Worm (Caenorhabditis elegans) whole organism, late embryonic: ENCODE data around the gene toe-1.

ENCODE experiments used
- C08G9.2 ChIP-seq: sonication (generic microtip); optimal IDR thresholded peaks from 2 replicates; lab custom pipeline; 2016; ENCODE audit warnings: mild to moderate bottlenecking, missing genetic modification characterization, moderate library complexity, missing compliant biosample characterization
- F13H6.1 ChIP-seq: sonication (generic microtip); optimal IDR thresholded peaks from 2 replicates; lab custom pipeline; 2016; ENCODE audit warnings: missing genetic modification characterization, missing compliant biosample characterization
- K02D7.2 ChIP-seq: sonication (generic microtip); optimal IDR thresholded peaks from 2 replicates; lab custom pipeline; 2017; ENCODE audit warnings: mild to moderate bottlenecking, missing genetic modification characterization, missing compliant biosample characterization
- K09A11.1 ChIP-seq: sonication (generic microtip); optimal IDR thresholded peaks from 2 replicates; lab custom pipeline; 2017; ENCODE audit warnings: antibody characterized with exemption, mild to moderate bottlenecking, missing genetic modification characterization, missing compliant biosample characterization; ENCODE audit not compliant: insufficient read depth
- Y22D7AL.16 ChIP-seq: sonication (generic microtip); optimal IDR thresholded peaks from 2 replicates; lab custom pipeline; 2016; ENCODE audit warnings: missing genetic modification characterization, missing compliant biosample characterization
- ahr-1 ChIP-seq: sonication (generic microtip); optimal IDR thresholded peaks from 2 replicates; lab custom pipeline; 2016; ENCODE audit warnings: missing genetic modification characterization, missing compliant biosample characterization
- ceh-14 ChIP-seq: sonication (generic microtip); optimal IDR thresholded peaks from 2 replicates; lab custom pipeline; 2016; ENCODE audit warnings: missing genotype, missing genetic modification characterization, missing compliant biosample characterization
- ceh-18 ChIP-seq: sonication (generic microtip); optimal IDR thresholded peaks from 2 replicates; lab custom pipeline; 2016; ENCODE audit warnings: missing genetic modification characterization, missing compliant biosample characterization
- ceh-22 ChIP-seq: sonication (generic microtip); optimal IDR thresholded peaks from 2 replicates; lab custom pipeline; 2017; ENCODE audit warnings: missing biosample characterization, missing genetic modification characterization
- ceh-24 ChIP-seq: sonication (generic microtip); optimal IDR thresholded peaks from 2 replicates; lab custom pipeline; 2016; ENCODE audit warnings: mild to moderate bottlenecking, missing genetic modification characterization, missing compliant biosample characterization
- ceh-45 ChIP-seq: fragments of 200-800 bp; sonication (Bioruptor generic); IDR thresholded peaks from 2 replicates; pipeline ENCODE4 v1.3.6; 2022; ENCODE audit warnings: missing genetic modification reagents, missing genetic modification characterization, missing compliant biosample characterization
- ceh-9 ChIP-seq: sonication (generic microtip); optimal IDR thresholded peaks from 2 replicates; lab custom pipeline; 2016; ENCODE audit warnings: mild to moderate bottlenecking, missing genetic modification characterization, inconsistent platforms, missing compliant biosample characterization
- elt-4 ChIP-seq: sonication (generic microtip); optimal IDR thresholded peaks from 2 replicates; lab custom pipeline; 2016; ENCODE audit warnings: missing genetic modification characterization, missing compliant biosample characterization
- fkh-6 ChIP-seq: sonication (generic microtip); optimal IDR thresholded peaks from 2 replicates; lab custom pipeline; 2016; ENCODE audit warnings: missing genetic modification characterization, missing compliant biosample characterization
- hlh-13 ChIP-seq: fragments of 200-800 bp; sonication (Bioruptor generic); optimal IDR thresholded peaks from 2 replicates; lab custom pipeline; 2018; ENCODE audit warnings: mild to moderate bottlenecking, missing genetic modification characterization, missing compliant biosample characterization
- hlh-30 ChIP-seq: sonication (generic microtip); optimal IDR thresholded peaks from 2 replicates; lab custom pipeline; 2017; ENCODE audit warnings: antibody characterized with exemption, missing genetic modification characterization, missing compliant biosample characterization; ENCODE audit not compliant: insufficient read depth
- hlh-8 ChIP-seq: sonication (generic microtip); optimal IDR thresholded peaks from 2 replicates; lab custom pipeline; 2016; ENCODE audit warnings: missing genotype, missing genetic modification characterization, missing compliant biosample characterization
- mec-3 ChIP-seq: sonication (generic microtip); optimal IDR thresholded peaks from 2 replicates; lab custom pipeline; 2016; ENCODE audit warnings: borderline replicate concordance, missing genetic modification characterization, missing compliant biosample characterization
- nfya-1 ChIP-seq: sonication (generic microtip); optimal IDR thresholded peaks from 2 replicates; lab custom pipeline; 2017; ENCODE audit warnings: missing genetic modification characterization, mild to moderate bottlenecking, missing compliant biosample characterization, antibody characterized with exemption, moderate library complexity
- nhr-11 ChIP-seq: fragments of 150-350 bp; optimal IDR thresholded peaks from 2 replicates; lab custom pipeline; 2014; ENCODE audit warnings: missing biosample characterization, missing genetic modification characterization
- nhr-232 ChIP-seq: sonication (generic microtip); optimal IDR thresholded peaks from 2 replicates; lab custom pipeline; 2016; ENCODE audit warnings: missing genetic modification characterization, missing compliant biosample characterization
- odd-2 ChIP-seq: sonication (generic microtip); optimal IDR thresholded peaks from 2 replicates; lab custom pipeline; 2017; ENCODE audit warnings: antibody characterized with exemption, mild to moderate bottlenecking, missing genetic modification characterization, missing compliant biosample characterization
- pag-3 ChIP-seq: sonication (generic microtip); optimal IDR thresholded peaks from 2 replicates; lab custom pipeline; 2016; ENCODE audit warnings: missing compliant biosample characterization, missing genetic modification characterization, borderline replicate concordance
- pat-9 ChIP-seq: fragments of 200-800 bp; sonication (Bioruptor generic); optimal IDR thresholded peaks from 2 replicates; lab custom pipeline; 2018; ENCODE audit warnings: mild to moderate bottlenecking, missing genetic modification characterization, moderate library complexity, missing compliant biosample characterization
- ref-2 ChIP-seq: sonication (generic microtip); optimal IDR thresholded peaks from 2 replicates; lab custom pipeline; 2016; ENCODE audit warnings: missing genetic modification characterization, missing compliant biosample characterization
- sdc-2 ChIP-seq: sonication (generic microtip); optimal IDR thresholded peaks from 2 replicates; lab custom pipeline; 2016; ENCODE audit warnings: missing genotype, missing genetic modification characterization, missing compliant biosample characterization
- sox-2 ChIP-seq: fragments of 200-800 bp; sonication (Bioruptor generic); IDR thresholded peaks from 2 replicates; pipeline ENCODE4 v1.3.6; 2022; ENCODE audit warnings: missing genetic modification reagents, missing genetic modification characterization, missing compliant biosample characterization
- sox-4 ChIP-seq: sonication (generic microtip); optimal IDR thresholded peaks from 2 replicates; lab custom pipeline; 2017; ENCODE audit warnings: mild to moderate bottlenecking, missing genetic modification characterization, inconsistent platforms, missing compliant biosample characterization
- syd-9 ChIP-seq: sonication (generic microtip); optimal IDR thresholded peaks from 2 replicates; lab custom pipeline; 2016; ENCODE audit warnings: mild to moderate bottlenecking, missing genetic modification characterization, moderate library complexity, missing compliant biosample characterization
- tbx-2 ChIP-seq: sonication (generic microtip); optimal IDR thresholded peaks from 2 replicates; lab custom pipeline; 2016; ENCODE audit warnings: missing genetic modification characterization, missing compliant biosample characterization
- tbx-7 ChIP-seq: sonication (generic microtip); optimal IDR thresholded peaks from 2 replicates; lab custom pipeline; 2016; ENCODE audit warnings: missing genotype, missing genetic modification characterization, missing compliant biosample characterization
- unc-42 ChIP-seq: sonication (generic microtip); optimal IDR thresholded peaks from 2 replicates; lab custom pipeline; 2016; ENCODE audit warnings: missing genotype, missing genetic modification characterization, missing compliant biosample characterization
- unc-86 ChIP-seq: sonication (generic microtip); optimal IDR thresholded peaks from 2 replicates; lab custom pipeline; 2016; ENCODE audit warnings: missing genetic modification characterization, missing compliant biosample characterization
- zip-5 ChIP-seq: sonication (generic microtip); optimal IDR thresholded peaks from 2 replicates; lab custom pipeline; 2016; ENCODE audit warnings: missing genetic modification characterization, missing compliant biosample characterization

Gene toe-1

ce11 chrII:4468897-4469459 lies 44.0 kb downstream of the toe-1 start:
- TF ChIP-seq mec-3 (no peak), ceh-22 (tag; lab: Kevin White, UChicago) (no peak)

- TF ChIP-seq elt-4 (tag; lab: Kevin White, UChicago) = no peak
- TF ChIP-seq pag-3 = no peak
- TF ChIP-seq syd-9 (tag; lab: Kevin White, UChicago) = no peak
- TF ChIP-seq sox-2 (GFP tag; lab: Robert Waterston, UW) = no peak
- TF ChIP-seq hlh-8 (tag; lab: Kevin White, UChicago) = no peak
- no peak for TF ChIP-seq hlh-13 (GFP tag; lab: Kevin White, UChicago)
- no peak for TF ChIP-seq fkh-6 (tag; lab: Kevin White, UChicago)
- no peak for TF ChIP-seq sdc-2 (tag; lab: Kevin White, UChicago)
- TF ChIP-seq ahr-1 (tag; lab: Kevin White, UChicago) = no peak
- TF ChIP-seq ref-2 = no peak
- no peak for TF ChIP-seq unc-42 (tag; lab: Kevin White, UChicago)
- no peak for TF ChIP-seq tbx-2 (tag; lab: Kevin White, UChicago)
- TF ChIP-seq zip-5 (tag; lab: Kevin White, UChicago) = no peak
- TF ChIP-seq nhr-11 (tag; lab: Kevin White, UChicago) = no peak
- no peak for TF ChIP-seq C08G9.2 (tag; lab: Kevin White, UChicago)
- TF ChIP-seq pat-9 (tag; lab: Kevin White, UChicago) = no peak
- no peak for TF ChIP-seq F13H6.1 (tag; lab: Kevin White, UChicago)
These were observed 46.1 kb downstream of the toe-1 start, which contains the start of gene W06B4.1 for ce11 chrII:4470972-4471645. TSS of gene W06B4.1 (plus strand) at chrII:4471595.

- TF ChIP-seq sdc-2 (tag; lab: Kevin White, UChicago) = no peak
- TF ChIP-seq pat-9 (tag; lab: Kevin White, UChicago) = no peak
- TF ChIP-seq K02D7.2 = no peak
- no peak for TF ChIP-seq K09A11.1 (tag; lab: Kevin White, UChicago)
- no peak for TF ChIP-seq ceh-9
- no peak for TF ChIP-seq ceh-45 (GFP tag; lab: Robert Waterston, UW)
- no peak for TF ChIP-seq tbx-7 (tag; lab: Kevin White, UChicago)
- TF ChIP-seq hlh-30 (tag; lab: Kevin White, UChicago) = no peak
- TF ChIP-seq, all 69 proteins: peak for 0
These were observed 49.2 kb downstream of the toe-1 start for ce11 chrII:4474005-4474655.

ce11 chrII:4478303-4478702 lies 53.3 kb downstream of the toe-1 start, which contains the start of gene T05C1.1:
TSS of gene T05C1.1 (plus strand) at chrII:4478603.
- TF ChIP-seq sox-4 (tag; lab: Kevin White, UChicago) (no peak), pat-9 (tag; lab: Kevin White, UChicago) (no peak), hlh-13 (GFP tag; lab: Kevin White, UChicago) (no peak), ceh-24 (tag; lab: Kevin White, UChicago) (no peak), odd-2 (tag; lab: Kevin White, UChicago) (no peak), nfya-1 (tag; lab: Kevin White, UChicago) (no peak), Y22D7AL.16 (tag; lab: Kevin White, UChicago) (no peak), C08G9.2 (tag; lab: Kevin White, UChicago) (no peak), nhr-232 (tag; lab: Kevin White, UChicago) (no peak), unc-86 (tag; lab: Kevin White, UChicago) (no peak), ceh-14 (tag; lab: Kevin White, UChicago) (no peak), ceh-18 (tag; lab: Kevin White, UChicago) (no peak)
- TF ChIP-seq, all 69 proteins: peak for 0
